Worm (Caenorhabditis elegans) whole organism, L3 larva: ENCODE measurements around the gene cct-8.

ENCODE experiments used
- R02D3.7 ChIP-seq: fragments of 150-350 bp; optimal IDR thresholded peaks from 2 replicates; lab custom pipeline; 2014; ENCODE audit warnings: missing biosample characterization, missing genetic modification characterization
- ZK546.5 ChIP-seq: sonication (generic microtip); optimal IDR thresholded peaks from 2 replicates; lab custom pipeline; 2017; ENCODE audit warnings: missing biosample characterization, missing genetic modification characterization
- aly-2 ChIP-seq: fragments of 150-350 bp; optimal IDR thresholded peaks from 2 replicates; lab custom pipeline; 2014; ENCODE audit warnings: missing biosample characterization, missing genetic modification characterization
- ama-1 ChIP-seq: fragments of 150-350 bp; optimal IDR thresholded peaks from 2 replicates; lab custom pipeline; 2018
- ceh-16 ChIP-seq: sonication (generic microtip); optimal IDR thresholded peaks from 2 replicates; lab custom pipeline; 2017; ENCODE audit warnings: missing biosample characterization, missing genetic modification characterization
- ceh-28 ChIP-seq: fragments of 150-350 bp; optimal IDR thresholded peaks from 2 replicates; lab custom pipeline; 2014; ENCODE audit warnings: missing biosample characterization, missing genetic modification reagents, missing genetic modification characterization
- ceh-82 ChIP-seq: fragments of 150-350 bp; optimal IDR thresholded peaks from 2 replicates; lab custom pipeline; 2014; ENCODE audit warnings: missing biosample characterization, missing genetic modification characterization
- ceh-9 ChIP-seq: sonication (generic microtip); optimal IDR thresholded peaks from 2 replicates; lab custom pipeline; 2018; ENCODE audit warnings: missing biosample characterization, missing genetic modification characterization
- daf-12 ChIP-seq: fragments of 150-350 bp; optimal IDR thresholded peaks from 2 replicates; lab custom pipeline; 2014; ENCODE audit warnings: missing biosample characterization, missing genetic modification reagents, missing genetic modification characterization
- egl-27 ChIP-seq: sonication (generic microtip); optimal IDR thresholded peaks from 4 replicates; lab custom pipeline; 2017; ENCODE audit warnings: missing biosample characterization, missing genetic modification reagents, missing genetic modification characterization
- egl-5 ChIP-seq: fragments of 150-350 bp; optimal IDR thresholded peaks from 2 replicates; lab custom pipeline; 2017; ENCODE audit warnings: missing biosample characterization, missing genetic modification reagents, missing genetic modification characterization, inconsistent platforms
- elt-1 ChIP-seq: fragments of 150-350 bp; optimal IDR thresholded peaks from 2 replicates; lab custom pipeline; 2014; ENCODE audit warnings: missing biosample characterization, missing genetic modification characterization
- elt-2 ChIP-seq: sonication (generic microtip); optimal IDR thresholded peaks from 2 replicates; lab custom pipeline; 2016; ENCODE audit warnings: missing genetic modification reagents, mild to moderate bottlenecking, missing genetic modification characterization, missing compliant biosample characterization
- elt-3 ChIP-seq, 3 experiments: fragments of 150-350 bp in 1 of 3; sonication (generic microtip) in 2 of 3; optimal IDR thresholded peaks; 2 replicates in 2 of 3; 4 replicates in 1 of 3; lab custom pipeline; 2014 to 2017; ENCODE audit warnings: missing biosample characterization in 3 of 3, missing genetic modification characterization in 3 of 3
- eor-1 ChIP-seq, 2 experiments: fragments of 150-350 bp; optimal IDR thresholded peaks; 2 replicates each; lab custom pipeline; 2014 to 2018; ENCODE audit warnings: missing biosample characterization in 2 of 2, missing genetic modification characterization in 2 of 2
- fkh-10 ChIP-seq: sonication (generic microtip); optimal IDR thresholded peaks from 2 replicates; lab custom pipeline; 2017; ENCODE audit warnings: missing biosample characterization, missing genetic modification reagents, missing genetic modification characterization
- fkh-2 ChIP-seq: fragments of 150-350 bp; optimal IDR thresholded peaks from 2 replicates; lab custom pipeline; 2014; ENCODE audit warnings: missing biosample characterization, missing genetic modification reagents, missing genetic modification characterization
- fos-1 ChIP-seq: fragments of 150-350 bp; optimal IDR thresholded peaks from 2 replicates; lab custom pipeline; 2014; ENCODE audit warnings: missing biosample characterization, missing genetic modification characterization
- hmg-11 ChIP-seq: sonication (generic microtip); optimal IDR thresholded peaks from 2 replicates; lab custom pipeline; 2016; ENCODE audit warnings: missing genetic modification characterization, missing compliant biosample characterization
- jun-1 ChIP-seq: fragments of 150-350 bp; optimal IDR thresholded peaks from 2 replicates; lab custom pipeline; 2014; ENCODE audit warnings: missing biosample characterization, missing genetic modification reagents, missing genetic modification characterization
- lin-15B ChIP-seq: fragments of 150-350 bp; optimal IDR thresholded peaks from 2 replicates; lab custom pipeline; 2014; ENCODE audit warnings: missing biosample characterization, missing genetic modification characterization
- lsy-12 ChIP-seq: sonication (generic microtip); optimal IDR thresholded peaks from 2 replicates; lab custom pipeline; 2016; ENCODE audit warnings: mild to moderate bottlenecking, missing genetic modification characterization, missing compliant biosample characterization
- mml-1 ChIP-seq: fragments of 150-350 bp; sonication (generic microtip); optimal IDR thresholded peaks from 3 replicates; lab custom pipeline; 2014; ENCODE audit warnings: missing biosample characterization, missing genetic modification characterization
- nhr-11 ChIP-seq: fragments of 150-350 bp; optimal IDR thresholded peaks from 2 replicates; lab custom pipeline; 2014; ENCODE audit warnings: missing biosample characterization, missing genetic modification characterization
- nhr-12 ChIP-seq: fragments of 150-350 bp; optimal IDR thresholded peaks from 2 replicates; lab custom pipeline; 2014; ENCODE audit warnings: missing biosample characterization, missing genetic modification characterization
- nhr-23 ChIP-seq: fragments of 150-350 bp; optimal IDR thresholded peaks from 2 replicates; lab custom pipeline; 2014; ENCODE audit warnings: missing biosample characterization, missing genetic modification reagents, missing genetic modification characterization
- nhr-237 ChIP-seq: fragments of 150-350 bp; optimal IDR thresholded peaks from 2 replicates; lab custom pipeline; 2014; ENCODE audit warnings: missing biosample characterization, missing genetic modification characterization
- nhr-28 ChIP-seq: fragments of 150-350 bp; optimal IDR thresholded peaks from 2 replicates; lab custom pipeline; 2014; ENCODE audit warnings: missing biosample characterization, missing genetic modification characterization
- nhr-43 ChIP-seq: sonication (generic microtip); optimal IDR thresholded peaks from 2 replicates; lab custom pipeline; 2016; ENCODE audit warnings: mild to moderate bottlenecking, missing genetic modification characterization, missing compliant biosample characterization; ENCODE audit not compliant: poor library complexity, severe bottlenecking
- nhr-67 ChIP-seq: fragments of 150-350 bp; optimal IDR thresholded peaks from 2 replicates; lab custom pipeline; 2014; ENCODE audit warnings: missing biosample characterization, missing genetic modification characterization
- nhr-76 ChIP-seq: fragments of 150-350 bp; sonication (generic microtip); optimal IDR thresholded peaks from 5 replicates; lab custom pipeline; 2014; ENCODE audit warnings: missing biosample characterization, missing genetic modification characterization
- nhr-77 ChIP-seq: fragments of 150-350 bp; optimal IDR thresholded peaks from 2 replicates; lab custom pipeline; 2014; ENCODE audit warnings: missing biosample characterization, missing genetic modification characterization
- pha-4 ChIP-seq: fragments of 150-350 bp; optimal IDR thresholded peaks from 2 replicates; lab custom pipeline; 2014; ENCODE audit warnings: missing biosample characterization, missing genetic modification reagents, missing genetic modification characterization
- pqm-1 ChIP-seq: fragments of 150-350 bp; optimal IDR thresholded peaks from 2 replicates; lab custom pipeline; 2017; ENCODE audit warnings: missing biosample characterization, missing genetic modification characterization, inconsistent platforms
- sea-2 ChIP-seq: fragments of 150-350 bp; sonication (generic microtip); optimal IDR thresholded peaks from 4 replicates; lab custom pipeline; 2014; ENCODE audit warnings: missing biosample characterization, missing genetic modification reagents, missing genetic modification characterization
- snpc-4 ChIP-seq: fragments of 150-350 bp; optimal IDR thresholded peaks from 2 replicates; lab custom pipeline; 2014; ENCODE audit warnings: missing biosample characterization, missing genetic modification characterization
- unc-39 ChIP-seq: sonication (generic microtip); optimal IDR thresholded peaks from 4 replicates; lab custom pipeline; 2017; ENCODE audit warnings: missing biosample characterization, missing genetic modification characterization
- unc-62 ChIP-seq: fragments of 150-350 bp; sonication (generic microtip); optimal IDR thresholded peaks from 4 replicates; lab custom pipeline; 2014; ENCODE audit warnings: missing biosample characterization, missing genetic modification reagents, missing genetic modification characterization
- zag-1 ChIP-seq: fragments of 150-350 bp; optimal IDR thresholded peaks from 2 replicates; lab custom pipeline; 2014; ENCODE audit warnings: missing biosample characterization, missing genetic modification characterization
- ztf-11 ChIP-seq: fragments of 150-350 bp; optimal IDR thresholded peaks from 2 replicates; lab custom pipeline; 2014; ENCODE audit warnings: missing biosample characterization, missing genetic modification characterization
- ztf-4 ChIP-seq: fragments of 150-350 bp; optimal IDR thresholded peaks from 2 replicates; lab custom pipeline; 2014; ENCODE audit warnings: missing biosample characterization, missing genetic modification characterization

The cct-8 gene

DNA sequence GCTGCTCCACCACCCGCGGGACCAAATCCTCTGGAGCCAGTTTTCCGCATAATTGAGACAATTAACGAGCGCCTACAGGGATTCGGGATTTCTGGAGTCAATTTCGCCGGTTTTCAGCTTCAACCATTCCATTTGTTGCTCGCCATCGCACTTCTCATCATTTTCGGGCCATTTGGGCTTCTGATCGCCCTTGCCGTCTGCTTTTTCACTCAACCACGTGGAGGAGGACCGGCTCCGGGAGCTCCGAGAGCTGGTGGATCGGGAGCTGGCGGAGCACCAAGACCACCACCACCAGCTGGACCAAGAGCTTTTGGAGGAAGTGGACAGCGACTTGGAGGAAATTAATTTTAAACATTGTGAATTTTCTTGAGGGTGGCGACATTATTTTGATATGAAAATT lies 2.4 kb upstream of the cct-8 start:
- no peak for TF ChIP-seq ceh-28 (tag; lab: Kevin White, UChicago)
- TF ChIP-seq unc-62 (GFP tag; lab: Kevin White, UChicago): no peak
- no peak for TF ChIP-seq mml-1
- TF ChIP-seq nhr-237 (tag; lab: Kevin White, UChicago): no peak
- TF ChIP-seq elt-1 (tag; lab: Kevin White, UChicago): no peak
- TF ChIP-seq egl-5 (tag; lab: Kevin White, UChicago): no peak
- no peak for TF ChIP-seq fkh-10 (GFP tag; lab: Kevin White, UChicago)
- no peak for TF ChIP-seq ceh-82 (tag; lab: Kevin White, UChicago)
- no peak for TF ChIP-seq zag-1 (tag; lab: Kevin White, UChicago)
- TF ChIP-seq ceh-9 (tag; lab: Kevin White, UChicago): no peak
- TF ChIP-seq elt-2 (tag; lab: Kevin White, UChicago): no peak
- TF ChIP-seq nhr-76 (tag; lab: Kevin White, UChicago): no peak
- TF ChIP-seq nhr-67 (tag; lab: Kevin White, UChicago): no peak
- TF ChIP-seq ZK546.5 (tag; lab: Kevin White, UChicago): no peak
- TF ChIP-seq ceh-16 (tag; lab: Kevin White, UChicago): no peak
- TF ChIP-seq lin-15B (tag; lab: Kevin White, UChicago): no peak

DNA sequence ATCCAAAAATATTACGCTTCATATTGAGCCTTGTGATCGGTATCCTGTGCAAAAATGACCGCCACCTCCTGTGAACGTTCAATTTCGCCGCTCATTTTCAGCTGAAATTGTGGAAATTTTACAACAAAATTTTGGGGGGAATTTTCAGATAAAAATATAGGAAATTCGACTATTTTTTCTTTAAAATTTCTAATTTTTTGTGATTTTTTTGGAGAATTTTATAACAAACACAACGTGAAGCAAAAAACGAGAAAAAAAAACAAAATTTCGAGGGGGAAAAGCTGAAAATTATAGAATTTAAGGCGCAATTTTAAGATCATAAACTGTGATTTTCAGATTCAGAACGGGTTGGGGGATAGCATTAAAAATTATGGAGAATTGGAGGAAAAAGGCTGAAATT lies 6.8 kb downstream of the cct-8 start, which contains the start of gene csn-4:
Gene csn-4, minus strand, starts transcription at position 101 of the 400 bp plus-strand sequence.
- TF ChIP-seq daf-12 (no peak), ceh-82 (tag; lab: Kevin White, UChicago) (no peak), ceh-9 (tag; lab: Kevin White, UChicago) (no peak), nhr-76 (tag; lab: Kevin White, UChicago) (no peak), ama-1 (lab: Kevin White, UChicago) (no peak), fkh-10 (GFP tag; lab: Kevin White, UChicago) (no peak), fkh-2 (tag; lab: Kevin White, UChicago) (no peak), unc-62 (GFP tag; lab: Kevin White, UChicago) (no peak), ztf-11 (no peak)

DNA sequence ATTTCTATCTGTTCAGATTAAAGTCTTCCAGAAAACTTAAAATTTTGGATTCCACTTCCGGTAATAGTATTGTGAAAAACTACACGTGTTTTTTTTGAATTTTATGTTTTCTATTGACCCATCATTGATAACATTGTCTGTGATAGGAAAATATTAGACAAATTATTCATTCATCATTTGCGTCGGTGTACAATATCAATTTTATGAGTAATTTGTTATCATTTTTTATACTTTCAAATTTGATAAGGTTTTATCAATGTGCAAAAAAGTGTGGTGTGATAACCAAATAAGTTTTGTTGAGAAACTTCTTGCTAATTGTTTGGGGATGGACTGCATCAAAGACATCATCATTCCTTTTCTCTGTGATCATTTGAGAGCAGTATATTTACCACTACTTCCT lies 18.2 kb downstream of the cct-8 start:
- TF ChIP-seq R02D3.7 (tag; lab: Kevin White, UChicago): no peak
- TF ChIP-seq daf-12: no peak
- TF ChIP-seq nhr-76 (tag; lab: Kevin White, UChicago): no peak
- TF ChIP-seq aly-2: no peak
- TF ChIP-seq pha-4: peak; percentile 71
- no peak for TF ChIP-seq ama-1 (lab: Kevin White, UChicago)
- TF ChIP-seq ceh-28 (tag; lab: Kevin White, UChicago): no peak
- peak; percentile 85 for TF ChIP-seq elt-2 (tag; lab: Kevin White, UChicago)
- peak; percentile 22 for TF ChIP-seq fos-1 (tag; lab: Kevin White, UChicago)
- peak; percentile 73 for TF ChIP-seq pqm-1 (tag; lab: Kevin White, UChicago)
- TF ChIP-seq, all 47 proteins: peak for 4

DNA sequence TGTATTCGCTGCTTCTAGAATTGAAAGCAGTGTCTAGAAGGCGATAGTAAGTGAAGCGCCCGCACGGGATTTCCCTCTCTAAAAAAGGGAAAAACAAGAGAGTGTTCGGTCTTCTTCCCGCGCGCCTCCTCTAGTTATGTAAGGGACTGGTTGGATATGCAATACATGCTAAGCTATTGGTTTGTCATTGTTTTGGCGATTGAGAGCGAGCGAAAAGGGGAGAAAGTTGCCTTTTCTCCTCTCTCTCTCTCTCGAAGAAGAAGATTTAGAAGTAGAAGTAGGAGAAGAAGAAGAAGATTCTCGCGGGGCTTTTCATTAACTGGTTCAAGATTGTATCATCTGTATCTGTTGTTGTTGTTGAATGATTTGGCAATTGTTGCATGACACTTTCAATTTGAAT lies 19.7 kb downstream of the cct-8 start:
- no peak for TF ChIP-seq ceh-82 (tag; lab: Kevin White, UChicago)
- TF ChIP-seq nhr-23 (tag; lab: Kevin White, UChicago): peak; percentile 13
- no peak for TF ChIP-seq unc-39 (tag; lab: Kevin White, UChicago)

DNA sequence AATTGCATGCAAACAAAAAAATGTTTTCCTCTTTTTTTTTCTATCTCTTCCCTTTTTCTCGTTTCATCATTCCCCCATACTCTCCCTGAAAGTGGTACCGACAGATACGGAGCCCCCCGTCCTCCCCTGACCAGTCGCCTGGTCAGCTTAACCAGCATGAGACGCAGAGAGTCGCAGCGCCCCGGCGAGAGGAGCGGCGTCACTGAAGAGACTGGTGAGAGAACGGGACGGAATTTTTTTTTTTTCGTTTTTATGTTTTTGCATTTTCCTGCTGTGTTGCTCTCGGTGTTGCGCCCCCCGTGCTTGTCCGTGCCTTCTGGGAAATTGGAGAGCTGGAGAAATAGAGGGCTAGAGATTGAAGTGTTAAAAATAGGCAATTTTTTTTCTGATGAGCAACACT lies 23.3 kb downstream of the cct-8 start:
- TF ChIP-seq nhr-67 (tag; lab: Kevin White, UChicago) (no peak), lsy-12 (tag; lab: Kevin White, UChicago) (no peak), hmg-11 (tag; lab: Kevin White, UChicago) (peak; percentile 88), zag-1 (tag; lab: Kevin White, UChicago) (peak; percentile 65), fkh-10 (GFP tag; lab: Kevin White, UChicago) (peak; percentile 92), ceh-9 (tag; lab: Kevin White, UChicago) (no peak), ceh-16 (tag; lab: Kevin White, UChicago) (no peak), ceh-28 (tag; lab: Kevin White, UChicago) (peak; percentile 85), sea-2 (no peak), nhr-11 (tag; lab: Kevin White, UChicago) (peak; percentile 74), aly-2 (no peak), mml-1 (no peak), fkh-2 (tag; lab: Kevin White, UChicago) (no peak), fos-1 (tag; lab: Kevin White, UChicago) (no peak), nhr-77 (tag; lab: Kevin White, UChicago) (peak; percentile 30), unc-62 (GFP tag; lab: Kevin White, UChicago) (peak; percentile 39), eor-1 (tag; optimal IDR thresholded peaks at IDR 0.05; lab: Kevin White, UChicago) (no peak), elt-3 (tag; optimal IDR thresholded peaks at IDR 0.05; lab: Kevin White, UChicago) (no peak), ZK546.5 (tag; lab: Kevin White, UChicago) (no peak), ztf-11 (peak; percentile 16), nhr-23 (tag; lab: Kevin White, UChicago) (peak; percentile 15), snpc-4 (tag; lab: Kevin White, UChicago) (peak; percentile 49), pha-4 (peak; percentile 97), egl-5 (tag; lab: Kevin White, UChicago) (peak; percentile 68), ama-1 (lab: Kevin White, UChicago) (no peak), nhr-12 (tag; lab: Kevin White, UChicago) (no peak), nhr-237 (tag; lab: Kevin White, UChicago) (no peak), egl-27 (tag; lab: Kevin White, UChicago) (no peak), nhr-43 (tag; lab: Kevin White, UChicago) (no peak), daf-12 (peak; percentile 31), elt-2 (tag; lab: Kevin White, UChicago) (peak; percentile 55), jun-1 (tag; lab: Kevin White, UChicago) (peak; percentile 81), ztf-4 (no peak), unc-39 (tag; lab: Kevin White, UChicago) (no peak), nhr-28 (no peak)
